Fruit fly (Drosophila melanogaster) whole organism, embryonic: ENCODE data around the gene CG9117.

ENCODE experiments used
- ATbp ChIP-seq: fragments of 200-800 bp; sonication (Bioruptor generic); optimal IDR thresholded peaks from 2 replicates; lab custom pipeline; 2017; ENCODE audit warnings: missing biosample characterization, mild to moderate bottlenecking, missing genetic modification characterization, missing genetic modification reagents
- Abd-B ChIP-seq: fragments of 200-800 bp; sonication (Bioruptor generic); optimal IDR thresholded peaks from 2 replicates; lab custom pipeline; 2018; ENCODE audit warnings: missing biosample characterization, mild to moderate bottlenecking, missing genetic modification characterization, moderate library complexity
- Atf3 ChIP-seq: fragments of 200-800 bp; sonication (Bioruptor generic); optimal IDR thresholded peaks from 3 replicates; lab custom pipeline; 2016; ENCODE audit warnings: missing biosample characterization, missing genetic modification characterization
- B-H1 ChIP-seq: fragments of 200-800 bp; sonication (Bioruptor generic); IDR thresholded peaks from 3 replicates; pipeline ENCODE4 v1.3.6; 2022; ENCODE audit warnings: missing biosample characterization, missing genetic modification characterization
- CG1024 ChIP-seq: fragments of 200-800 bp; sonication (Bioruptor generic); IDR thresholded peaks from 2 replicates; pipeline ENCODE4 v1.3.6; 2022; ENCODE audit warnings: missing biosample characterization, missing genetic modification characterization
- CG13624 ChIP-seq: fragments of 200-800 bp; sonication (Bioruptor generic); optimal IDR thresholded peaks from 2 replicates; lab custom pipeline; 2016; ENCODE audit warnings: missing biosample characterization, missing genetic modification characterization
- CG14860 ChIP-seq: fragments of 200-800 bp; sonication (Bioruptor generic); IDR thresholded peaks from 3 replicates; pipeline ENCODE4 v1.3.6; 2022; ENCODE audit warnings: missing biosample characterization, missing genetic modification characterization; ENCODE audit not compliant: partially characterized antibody
- CG15011 ChIP-seq: fragments of 200-800 bp; sonication (Bioruptor generic); optimal IDR thresholded peaks from 3 replicates; lab custom pipeline; 2018; ENCODE audit warnings: missing biosample characterization, mild to moderate bottlenecking, missing genetic modification characterization
- CG1602 ChIP-seq: fragments of 200-800 bp; sonication (Bioruptor generic); optimal IDR thresholded peaks from 3 replicates; lab custom pipeline; 2016; ENCODE audit warnings: missing biosample characterization, missing genetic modification characterization
- CG17802 ChIP-seq: fragments of 200-800 bp; sonication (Bioruptor generic); optimal IDR thresholded peaks from 2 replicates; lab custom pipeline; 2018; ENCODE audit warnings: missing biosample characterization, mild to moderate bottlenecking, missing genetic modification characterization, moderate library complexity
- CG17829 ChIP-seq: fragments of 200-800 bp; optimal IDR thresholded peaks from 2 replicates; lab custom pipeline; 2019; ENCODE audit warnings: missing biosample characterization, mild to moderate bottlenecking, missing genetic modification characterization, moderate library complexity
- CG2116 ChIP-seq: fragments of 200-800 bp; sonication (Bioruptor generic); optimal IDR thresholded peaks from 3 replicates; lab custom pipeline; 2018; ENCODE audit warnings: missing biosample characterization, mild to moderate bottlenecking, missing genetic modification characterization
- CG2875 ChIP-seq: fragments of 200-800 bp; sonication (Bioruptor generic); optimal IDR thresholded peaks from 2 replicates; lab custom pipeline; 2017; ENCODE audit warnings: missing biosample characterization, mild to moderate bottlenecking, missing genetic modification characterization, missing genetic modification reagents
- CG34376 ChIP-seq: fragments of 200-800 bp; sonication (Bioruptor generic); optimal IDR thresholded peaks from 2 replicates; lab custom pipeline; 2018; ENCODE audit warnings: missing biosample characterization, mild to moderate bottlenecking, missing genetic modification characterization
- CG4617 ChIP-seq: fragments of 200-800 bp; sonication (Bioruptor generic); optimal IDR thresholded peaks from 3 replicates; lab custom pipeline; 2016; ENCODE audit warnings: missing biosample characterization, missing genetic modification characterization, borderline replicate concordance
- CG6854 ChIP-seq: fragments of 200-800 bp; sonication (Bioruptor generic); optimal IDR thresholded peaks from 3 replicates; lab custom pipeline; 2017; ENCODE audit warnings: missing biosample characterization, mild to moderate bottlenecking, missing genetic modification characterization
- CG8478 ChIP-seq: fragments of >200 bp; optimal IDR thresholded peaks from 2 replicates; lab custom pipeline; 2018
- CG9609 ChIP-seq: fragments of 200-800 bp; sonication (Bioruptor generic); optimal IDR thresholded peaks from 3 replicates; lab custom pipeline; 2016; ENCODE audit warnings: missing biosample characterization, missing genetic modification characterization
- CkIIα-i1 ChIP-seq: fragments of 200-800 bp; sonication (Bioruptor generic); IDR thresholded peaks from 2 replicates; pipeline ENCODE4 v1.3.6; 2022; ENCODE audit warnings: missing biosample characterization, missing genetic modification characterization
- Doc2 ChIP-seq: fragments of 200-800 bp; sonication (Bioruptor generic); IDR thresholded peaks from 2 replicates; pipeline ENCODE4 v1.3.6; 2022; ENCODE audit warnings: missing biosample characterization, missing genetic modification characterization
- Dp ChIP-seq: fragments of 200-800 bp; sonication (Bioruptor generic); optimal IDR thresholded peaks from 2 replicates; lab custom pipeline; 2018; ENCODE audit warnings: missing biosample characterization, mild to moderate bottlenecking, missing genetic modification characterization, moderate library complexity
- Ets97D ChIP-seq: fragments of 200-800 bp; sonication (Bioruptor generic); optimal IDR thresholded peaks from 3 replicates; lab custom pipeline; 2016; ENCODE audit warnings: missing biosample characterization, missing genetic modification characterization
- Gsc ChIP-seq: fragments of 200-800 bp; sonication (Bioruptor generic); IDR thresholded peaks from 2 replicates; pipeline ENCODE4 v1.3.6; 2022; ENCODE audit warnings: missing biosample characterization, missing genetic modification characterization
- HmgZ ChIP-seq: fragments of 200-800 bp; sonication (Bioruptor generic); optimal IDR thresholded peaks from 2 replicates; lab custom pipeline; 2018; ENCODE audit warnings: missing biosample characterization, mild to moderate bottlenecking, missing genetic modification characterization
- Hmx ChIP-seq: fragments of 200-800 bp; sonication (Bioruptor generic); optimal IDR thresholded peaks from 2 replicates; lab custom pipeline; 2016; ENCODE audit warnings: missing biosample characterization, missing genetic modification characterization
- Hsf ChIP-seq: fragments of 200-800 bp; sonication (Bioruptor generic); optimal IDR thresholded peaks from 3 replicates; lab custom pipeline; 2016; ENCODE audit warnings: missing biosample characterization, missing genetic modification characterization
- MBD-R2 ChIP-seq: fragments of 200-800 bp; sonication (Bioruptor generic); IDR thresholded peaks from 2 replicates; pipeline ENCODE4 v1.3.6; 2022; ENCODE audit warnings: missing biosample characterization, missing genetic modification characterization
- NC2α ChIP-seq: fragments of 200-800 bp; sonication (Bioruptor generic); optimal IDR thresholded peaks from 2 replicates; lab custom pipeline; 2016; ENCODE audit warnings: missing biosample characterization, missing genetic modification characterization
- NC2β ChIP-seq: fragments of 200-800 bp; sonication (Bioruptor generic); optimal IDR thresholded peaks from 2 replicates; lab custom pipeline; 2016; ENCODE audit warnings: missing biosample characterization, missing genetic modification characterization
- Nf-YA ChIP-seq: fragments of 200-800 bp; sonication (Bioruptor generic); IDR thresholded peaks from 2 replicates; pipeline ENCODE4 v1.3.6; 2022; ENCODE audit warnings: missing biosample characterization, missing genetic modification characterization
- Sin3A ChIP-seq: fragments of >200 bp; optimal IDR thresholded peaks from 2 replicates; lab custom pipeline; 2018
- Xbp1 ChIP-seq: fragments of 200-800 bp; sonication (Bioruptor generic); optimal IDR thresholded peaks from 3 replicates; lab custom pipeline; 2016; ENCODE audit warnings: missing biosample characterization, mild to moderate bottlenecking, missing genetic modification characterization
- cg ChIP-seq: fragments of 200-800 bp; sonication (Bioruptor generic); optimal IDR thresholded peaks from 3 replicates; lab custom pipeline; 2019; ENCODE audit warnings: missing biosample characterization, mild to moderate bottlenecking, missing genetic modification characterization, moderate library complexity
- croc ChIP-seq: fragments of 200-800 bp; sonication (Bioruptor generic); conservative IDR thresholded peaks from 3 replicates; pipeline ENCODE4 v1.3.6; 2022; ENCODE audit warnings: missing biosample characterization, missing genetic modification characterization
- dpn ChIP-seq, 2 experiments: fragments of 200-800 bp; sonication (Bioruptor generic); optimal IDR thresholded peaks; 3 replicates each; lab custom pipeline; 2016; ENCODE audit warnings: missing biosample characterization in 2 of 2, missing genetic modification characterization in 2 of 2
- exex ChIP-seq: fragments of 200-800 bp; sonication (Bioruptor generic); optimal IDR thresholded peaks from 4 replicates; lab custom pipeline; 2018; ENCODE audit warnings: missing biosample characterization, mild to moderate bottlenecking, missing genetic modification characterization, moderate library complexity
- ftz-f1 ChIP-seq: fragments of 200-800 bp; sonication (Bioruptor generic); optimal IDR thresholded peaks from 2 replicates; lab custom pipeline; 2016; ENCODE audit warnings: missing biosample characterization, missing genetic modification characterization
- jumu ChIP-seq: fragments of 200-800 bp; sonication (Bioruptor generic); optimal IDR thresholded peaks from 3 replicates; lab custom pipeline; 2016; ENCODE audit warnings: missing biosample characterization, missing genetic modification characterization
- nau ChIP-seq: fragments of 200-800 bp; sonication (Bioruptor generic); optimal IDR thresholded peaks from 3 replicates; lab custom pipeline; 2017; ENCODE audit warnings: missing biosample characterization, mild to moderate bottlenecking, missing genetic modification characterization, missing genetic modification reagents
- nom ChIP-seq: fragments of 200-800 bp; sonication (Bioruptor generic); optimal IDR thresholded peaks from 2 replicates; lab custom pipeline; 2017; ENCODE audit warnings: missing biosample characterization, missing genetic modification characterization, mild to moderate bottlenecking, moderate library complexity, missing genetic modification reagents
- otp ChIP-seq: fragments of 200-800 bp; sonication (Bioruptor generic); IDR thresholded peaks from 3 replicates; pipeline ENCODE4, ENCODE4 v1.3.6; 2022; ENCODE audit warnings: missing biosample characterization, missing genetic modification characterization
- pb ChIP-seq: fragments of 200-800 bp; sonication (Bioruptor generic); optimal IDR thresholded peaks from 3 replicates; lab custom pipeline; 2016; ENCODE audit warnings: missing biosample characterization, missing genetic modification characterization
- pnt ChIP-seq: fragments of 200-800 bp; sonication (Bioruptor generic); optimal IDR thresholded peaks from 3 replicates; lab custom pipeline; 2016; ENCODE audit warnings: missing biosample characterization, missing genetic modification characterization
- ro ChIP-seq: fragments of 200-800 bp; sonication (Bioruptor generic); IDR thresholded peaks from 2 replicates; pipeline ENCODE4 v1.3.6; 2022; ENCODE audit warnings: missing biosample characterization, missing genetic modification characterization
- seq ChIP-seq: fragments of 200-800 bp; sonication (Bioruptor generic); IDR thresholded peaks from 2 replicates; pipeline ENCODE4 v1.3.6; 2022; ENCODE audit warnings: missing biosample characterization, missing genetic modification characterization
- sima ChIP-seq: fragments of 200-800 bp; sonication (Bioruptor generic); optimal IDR thresholded peaks from 2 replicates; lab custom pipeline; 2016; ENCODE audit warnings: missing biosample characterization, missing genetic modification characterization
- sqz ChIP-seq: fragments of 200-800 bp; sonication (Bioruptor generic); optimal IDR thresholded peaks from 3 replicates; lab custom pipeline; 2018; ENCODE audit warnings: missing biosample characterization, mild to moderate bottlenecking, missing genetic modification characterization
- sug ChIP-seq: fragments of 200-800 bp; optimal IDR thresholded peaks from 2 replicates; lab custom pipeline; 2019; ENCODE audit warnings: missing biosample characterization, mild to moderate bottlenecking, missing genetic modification characterization, moderate library complexity
- tap ChIP-seq: fragments of 200-800 bp; optimal IDR thresholded peaks from 3 replicates; lab custom pipeline; 2019; ENCODE audit warnings: missing biosample characterization, mild to moderate bottlenecking, missing genetic modification characterization, moderate library complexity
- tio ChIP-seq: fragments of 200-800 bp; sonication (Bioruptor generic); optimal IDR thresholded peaks from 2 replicates; lab custom pipeline; 2017; ENCODE audit warnings: missing biosample characterization, missing genetic modification characterization, inconsistent platforms
- toy ChIP-seq: fragments of 200-800 bp; sonication (Bioruptor generic); IDR thresholded peaks from 2 replicates; pipeline ENCODE4 v1.3.6; 2022; ENCODE audit warnings: missing biosample characterization, missing genetic modification characterization
- z ChIP-seq: fragments of 200-800 bp; sonication (Bioruptor generic); IDR thresholded peaks from 3 replicates; pipeline ENCODE4 v1.3.6; 2022; ENCODE audit warnings: missing biosample characterization, missing genetic modification characterization

Gene CG9117

dm6 chr2L:6047528-6048160 lies 9.9 kb upstream of the CG9117 start, which contains the start of gene IPIP (continued):
- peak; percentile 27 for TF ChIP-seq Ets97D (GFP tag; lab: Kevin White, UChicago)
- no peak for TF ChIP-seq CG8478
- TF ChIP-seq CG9609 (GFP tag; lab: Kevin White, UChicago), result no peak
- no peak for TF ChIP-seq seq (GFP tag; lab: Robert Waterston, UW)
- peak; percentile 59 for TF ChIP-seq HmgZ
- peak; percentile 66 for TF ChIP-seq ftz-f1 (GFP tag; lab: Kevin White, UChicago)
- TF ChIP-seq sug, result peak; percentile 53
- TF ChIP-seq CG4617, result peak; percentile 89
- no peak for TF ChIP-seq CkIIα-i1 (GFP tag; lab: Robert Waterston, UW)
- no peak for TF ChIP-seq toy
- no peak; the same call in 1 of the 2 replicates for TF ChIP-seq ro (GFP tag; lab: Robert Waterston, UW)
- TF ChIP-seq pnt (GFP tag; lab: Kevin White, UChicago), result no peak
- no peak for TF ChIP-seq Hsf
- no peak for TF ChIP-seq CG1602 (GFP tag; lab: Kevin White, UChicago)
- peak; percentile 7 to 29 for TF ChIP-seq dpn (GFP tag; optimal IDR thresholded peaks at IDR 0.05; lab: Kevin White, UChicago)
- TF ChIP-seq CG13624 (GFP tag; lab: Kevin White, UChicago), result peak; percentile 28
- no peak for TF ChIP-seq NC2α (GFP tag; lab: Kevin White, UChicago)
- no peak for TF ChIP-seq jumu (GFP tag; lab: Kevin White, UChicago)
- no peak; the same call in 2 of the 3 replicates for TF ChIP-seq croc (GFP tag; lab: Robert Waterston, UW)
- no peak for TF ChIP-seq Abd-B (GFP tag; lab: Kevin White, UChicago)
- TF ChIP-seq Nf-YA (GFP tag; lab: Robert Waterston, UW), result peak; percentile 39; the same call in 1 of the 2 replicates
- peak; percentile 93 for TF ChIP-seq MBD-R2 (GFP tag; lab: Robert Waterston, UW)
- no peak for TF ChIP-seq sima
- TF ChIP-seq nau, result no peak
- TF ChIP-seq Gsc, result no peak
- TF ChIP-seq Atf3 (GFP tag; lab: Kevin White, UChicago), result no peak
- no peak for TF ChIP-seq Hmx (GFP tag; lab: Kevin White, UChicago)
- TF ChIP-seq Doc2 (GFP tag; lab: Robert Waterston, UW), result no peak
- TF ChIP-seq pb (GFP tag; lab: Kevin White, UChicago), result no peak
- TF ChIP-seq CG2116 (GFP tag; lab: Kevin White, UChicago), result peak; percentile 10
- TF ChIP-seq cg (GFP tag; lab: Kevin White, UChicago), result no peak
- no peak for TF ChIP-seq sqz
- no peak for TF ChIP-seq B-H1 (GFP tag; lab: Robert Waterston, UW)
- no peak for TF ChIP-seq z (GFP tag; lab: Robert Waterston, UW)
- peak; percentile 24 for TF ChIP-seq CG34376 (GFP tag; lab: Kevin White, UChicago)
- no peak for TF ChIP-seq NC2β (GFP tag; lab: Kevin White, UChicago)
- peak; percentile 28 for TF ChIP-seq Dp (GFP tag; lab: Kevin White, UChicago)
- TF ChIP-seq CG2875 (GFP tag; lab: Kevin White, UChicago), result no peak
- TF ChIP-seq CG17829 (tag; lab: Kevin White, UChicago), result peak; percentile 44
- peak; percentile 47 for TF ChIP-seq Xbp1 (GFP tag; lab: Kevin White, UChicago)
- peak; percentile 59 for TF ChIP-seq nom (GFP tag; lab: Kevin White, UChicago)
- TF ChIP-seq CG15011 (GFP tag; lab: Kevin White, UChicago), result no peak
- peak; percentile 34; the same call in 1 of the 3 replicates for TF ChIP-seq otp (GFP tag; lab: Robert Waterston, UW)
- no peak for TF ChIP-seq exex (tag; lab: Kevin White, UChicago)
- no peak for TF ChIP-seq tio
- TF ChIP-seq CG14860 (GFP tag; lab: Robert Waterston, UW), result peak; percentile 63
- peak; percentile 3 for TF ChIP-seq CG17802
- TF ChIP-seq tap, result no peak
- TF ChIP-seq ATbp (GFP tag; lab: Kevin White, UChicago), result peak; percentile 25
- no peak for TF ChIP-seq CG6854 (GFP tag; lab: Kevin White, UChicago)
- peak; percentile 34 for TF ChIP-seq Sin3A (lab: Kevin White, UChicago)
- TF ChIP-seq CG1024, result 0 out of 2 replicates have a peak, but pooled peaks have one; percentile 43
